Worm (Caenorhabditis elegans): ENCODE data around the gene C18D11.3.
A peak's percentile ranks its signal among the peaks of the same experiment; 100 is the strongest.

C18D11.3 gene

DNA sequence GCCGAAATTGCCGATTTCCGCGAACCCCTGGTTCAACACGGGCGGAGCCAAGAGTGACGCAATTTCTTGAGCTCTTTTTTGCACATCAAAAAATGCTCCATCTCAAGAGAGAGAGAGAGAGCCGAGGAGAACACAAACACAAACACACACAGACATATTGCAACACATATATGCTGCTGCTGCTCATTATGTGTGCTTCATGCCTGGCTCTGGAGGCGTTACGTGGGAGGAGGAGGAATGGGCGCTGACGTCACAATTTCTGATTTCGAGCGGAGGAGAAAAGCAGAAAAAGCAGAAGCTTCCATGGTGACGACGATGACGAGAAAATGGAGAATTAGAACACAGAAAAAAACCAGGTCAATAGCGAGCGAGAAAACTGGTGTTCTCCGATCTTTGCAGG, 12.8 kb downstream of the C18D11.3 start (continued):
- TF ChIP-seq fkh-8 (tag; optimal IDR thresholded peaks at IDR 0.05) = peak; percentile 83
- peak in 1 of 2 experiments; percentile 40 for TF ChIP-seq lsy-2 (tag; optimal IDR thresholded peaks at IDR 0.05)
- TF ChIP-seq sox-4 (tag; optimal IDR thresholded peaks at IDR 0.05) = peak; percentile 31
- TF ChIP-seq tbx-2 (tag; optimal IDR thresholded peaks at IDR 0.05) = no peak
- TF ChIP-seq ama-1 (optimal IDR thresholded peaks at IDR 0.05) = no peak
- TF ChIP-seq vab-15 (tag; optimal IDR thresholded peaks at IDR 0.05) = no peak
- TF ChIP-seq snu-23 (GFP tag; optimal IDR thresholded peaks at IDR 0.05) = no peak
- no peak for TF ChIP-seq mab-9 (GFP tag; IDR thresholded peaks at IDR 0.05)
- TF ChIP-seq aly-2 (tag; optimal IDR thresholded peaks at IDR 0.05) = no peak
- no peak for TF ChIP-seq mep-1 (tag; optimal IDR thresholded peaks at IDR 0.05)
- no peak for TF ChIP-seq ceh-82 (tag; optimal IDR thresholded peaks at IDR 0.05)
- TF ChIP-seq nhr-85 (tag) = no peak
- TF ChIP-seq ztf-11 (tag; optimal IDR thresholded peaks at IDR 0.05) = no peak
- TF ChIP-seq zag-1 (tag; optimal IDR thresholded peaks at IDR 0.05) = no peak
- TF ChIP-seq aha-1 (tag; optimal IDR thresholded peaks at IDR 0.05) = no peak
- TF ChIP-seq C34B4.2 (tag; optimal IDR thresholded peaks at IDR 0.05) = no peak
- no peak for TF ChIP-seq unc-30 (tag; optimal IDR thresholded peaks at IDR 0.05)

DNA sequence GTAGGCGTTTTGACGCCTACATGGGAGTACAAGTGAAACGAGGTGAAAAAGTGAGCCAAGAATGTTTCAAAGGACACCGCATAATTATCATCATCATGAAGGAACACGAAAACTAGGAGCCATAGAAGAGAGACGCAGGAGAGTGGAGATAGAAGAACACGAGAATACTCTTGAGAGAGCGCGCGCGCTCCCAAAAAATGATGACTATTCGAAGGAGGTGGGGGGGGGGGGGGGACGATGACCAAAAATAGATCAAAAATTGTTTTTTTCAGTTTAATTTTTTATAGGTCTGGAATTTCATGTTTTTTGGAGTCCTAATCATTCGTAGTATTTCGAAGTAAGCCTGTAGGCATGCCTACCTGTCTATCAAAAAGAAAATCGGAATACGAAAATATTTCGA, 13.5 kb downstream of the C18D11.3 start:
- TF ChIP-seq skn-1 (tag; optimal IDR thresholded peaks at IDR 0.05) = peak; percentile 97
- TF ChIP-seq ztf-11 (tag; optimal IDR thresholded peaks at IDR 0.05) = no peak

DNA sequence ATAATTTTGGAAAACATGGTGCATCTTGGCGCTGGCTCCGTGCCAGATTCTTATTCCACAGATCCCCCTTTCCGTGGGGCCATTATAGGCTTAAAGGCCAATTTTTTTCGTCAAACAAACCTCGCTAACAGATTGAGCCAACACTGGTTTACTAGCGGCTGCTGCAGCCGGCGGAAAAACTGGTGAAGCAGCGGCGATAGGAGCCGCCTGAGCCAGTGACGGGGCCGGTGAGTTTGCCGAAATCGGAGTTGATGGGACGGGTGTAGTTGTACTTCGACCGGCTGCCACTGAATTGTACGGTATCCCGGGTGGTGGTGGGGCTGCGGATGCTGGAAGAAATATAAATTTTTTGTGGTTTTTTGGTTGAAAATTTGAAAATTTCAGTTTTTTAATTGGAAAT, 18.5 kb downstream of the C18D11.3 start:
- TF ChIP-seq efl-1 (optimal IDR thresholded peaks at IDR 0.05) (no peak), efl-1 (GFP tag; optimal IDR thresholded peaks at IDR 0.05 in 1 of 2) (peak in 1 of 2 experiments; percentile 29), pag-3 (tag; optimal IDR thresholded peaks at IDR 0.05; ENCODE audit: borderline replicate concordance, insufficient read depth) (no peak), lin-39 (tag; optimal IDR thresholded peaks at IDR 0.05) (no peak)

DNA sequence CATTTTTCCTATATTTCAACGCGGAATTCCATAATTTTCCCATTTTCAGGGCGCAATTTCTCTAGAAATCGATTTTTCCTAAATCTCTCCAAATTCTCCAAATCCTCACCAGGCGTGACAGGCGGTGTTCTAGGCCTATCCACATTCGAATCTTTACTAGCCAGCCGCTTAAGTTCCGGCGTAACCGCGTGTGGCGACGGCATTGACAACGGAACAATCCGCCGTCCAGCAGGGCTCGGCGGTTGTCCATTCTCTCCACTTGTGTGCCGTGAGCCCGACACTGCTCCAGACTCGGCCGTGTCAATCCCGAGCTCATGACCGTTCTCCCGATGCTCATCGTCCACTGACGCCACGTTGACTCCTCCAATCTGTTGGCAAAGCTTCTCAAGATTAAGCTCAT, 19.8 kb downstream of the C18D11.3 start:
- TF ChIP-seq snpc-4 (tag; optimal IDR thresholded peaks at IDR 0.05) = no peak
- no peak for TF ChIP-seq rnt-1 (tag; optimal IDR thresholded peaks at IDR 0.05)
- no peak for TF ChIP-seq nhr-84 (tag; optimal IDR thresholded peaks at IDR 0.05)
- no peak for TF ChIP-seq elt-3 (tag; optimal IDR thresholded peaks at IDR 0.05)
- no peak for TF ChIP-seq ces-1 (GFP tag; optimal IDR thresholded peaks at IDR 0.05)
- no peak for TF ChIP-seq aly-2 (tag; optimal IDR thresholded peaks at IDR 0.05)
- TF ChIP-seq pqm-1 (tag; optimal IDR thresholded peaks at IDR 0.05) = no peak
- no peak for TF ChIP-seq dsc-1 (tag; optimal IDR thresholded peaks at IDR 0.05)
- TF ChIP-seq unc-62 (GFP tag; optimal IDR thresholded peaks at IDR 0.05) = no peak
- no peak for TF ChIP-seq unc-98 (GFP tag; IDR thresholded peaks at IDR 0.05)
- TF ChIP-seq alr-1 (tag; optimal IDR thresholded peaks at IDR 0.05; ENCODE audit: borderline replicate concordance) = no peak
- no peak for TF ChIP-seq ceh-63 (GFP tag; optimal IDR thresholded peaks at IDR 0.05)
- TF ChIP-seq lin-15B (tag; optimal IDR thresholded peaks at IDR 0.05) = no peak
- TF ChIP-seq C16A3.4 (tag; optimal IDR thresholded peaks at IDR 0.05) = no peak
- no peak for TF ChIP-seq sox-4 (tag; optimal IDR thresholded peaks at IDR 0.05)
- no peak for TF ChIP-seq skn-1 (tag; optimal IDR thresholded peaks at IDR 0.05)
- TF ChIP-seq unc-86 (tag; optimal IDR thresholded peaks at IDR 0.05) = no peak
- TF ChIP-seq snu-23 (GFP tag; optimal IDR thresholded peaks at IDR 0.05) = no peak
- no peak for TF ChIP-seq xbp-1 (tag; optimal IDR thresholded peaks at IDR 0.05)

DNA sequence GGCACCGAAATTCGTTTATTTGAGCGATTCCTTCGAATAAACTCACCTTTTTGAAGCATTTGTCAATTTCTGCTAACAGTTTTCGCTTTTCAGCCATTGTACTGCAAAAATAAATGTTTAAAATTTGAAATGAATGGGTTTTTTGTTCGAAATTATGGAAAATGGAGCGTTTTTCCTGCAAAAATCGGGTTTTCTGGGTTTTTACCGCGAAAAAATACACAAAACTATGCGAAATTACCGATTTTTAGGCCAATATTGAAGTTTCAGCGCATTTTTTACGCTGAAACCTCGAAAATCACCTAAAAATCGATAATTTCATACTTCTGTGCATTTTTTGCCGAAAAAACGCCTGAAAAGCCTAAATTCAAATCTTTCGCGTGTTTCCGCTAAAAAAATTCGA, 23.1 kb downstream of the C18D11.3 start, which contains the start of gene ntl-3:
Gene ntl-3 (minus strand): TSS at position 101 of the 400 bp plus-strand sequence.
- TF ChIP-seq lsy-2 (tag; optimal IDR thresholded peaks at IDR 0.05) = no peak
- no peak for TF ChIP-seq efl-3 (GFP tag; optimal IDR thresholded peaks at IDR 0.05)
- no peak for TF ChIP-seq lin-13 (GFP tag; optimal IDR thresholded peaks at IDR 0.05)
- no peak for TF ChIP-seq sup-37 (GFP tag; optimal IDR thresholded peaks at IDR 0.05)
- TF ChIP-seq dpl-1 (GFP tag; optimal IDR thresholded peaks at IDR 0.05) = no peak
- TF ChIP-seq C04F5.9 (tag; optimal IDR thresholded peaks at IDR 0.05) = no peak
- TF ChIP-seq snpc-4 (tag; optimal IDR thresholded peaks at IDR 0.05) = no peak
- TF ChIP-seq ama-1 (optimal IDR thresholded peaks at IDR 0.05) = no peak
- TF ChIP-seq nhr-77 (tag; optimal IDR thresholded peaks at IDR 0.05) = no peak
- TF ChIP-seq unc-86 (tag; optimal IDR thresholded peaks at IDR 0.05) = no peak
- TF ChIP-seq ceh-82 (tag; optimal IDR thresholded peaks at IDR 0.05) = no peak
- no peak for TF ChIP-seq vab-15 (tag; optimal IDR thresholded peaks at IDR 0.05)
- TF ChIP-seq irx-1 (tag; optimal IDR thresholded peaks at IDR 0.05) = no peak
- TF ChIP-seq nhr-71 (tag; optimal IDR thresholded peaks at IDR 0.05) = no peak
